Worm (Caenorhabditis elegans) whole organism, L4/young adult: ENCODE results near the gene fbxa-153.
"Not testable (repeated sequence)": the region's sequence is repeated elsewhere in the genome, so short reads cannot be mapped to it uniquely, and the experiment has no call there.

Experiments
- W03F9.2 ChIP-seq: fragments of 150-350 bp; optimal IDR thresholded peaks from 2 replicates; lab custom pipeline; 2014; ENCODE audit warnings: missing biosample characterization, missing genetic modification characterization
- dao-5 ChIP-seq: sonication (generic microtip); optimal IDR thresholded peaks from 2 replicates; lab custom pipeline; 2016; ENCODE audit warnings: missing genotype, missing genetic modification characterization, moderate library complexity, missing compliant biosample characterization
- him-1 ChIP-seq: sonication (generic microtip); optimal IDR thresholded peaks from 2 replicates; lab custom pipeline; 2016; ENCODE audit warnings: missing genotype, missing genetic modification reagents, missing genetic modification characterization, missing compliant biosample characterization

Gene fbxa-153

ce11 chrV:15610350-15610940, at the start of gene fbxa-153, which contains the start of gene str-12:
Gene fbxa-153 (minus strand): TSS chrV:15610384.
Gene str-12 (plus strand): TSS chrV:15610890.
- TF ChIP-seq him-1 (no peak), W03F9.2 (no peak), dao-5 (no peak)

ce11 chrV:15658262-15659060, 48.3 kb upstream of the fbxa-153 start:
- no peak for TF ChIP-seq dao-5
- no peak for TF ChIP-seq him-1
- TF ChIP-seq W03F9.2, result no peak

- TF ChIP-seq him-1 (no peak), dao-5 (no peak), W03F9.2 (no peak)
These were observed 43.9 kb upstream of the fbxa-153 start, which contains the start of gene F53E4.2 for ce11 chrV:15654124-15654523. Gene F53E4.2 (plus strand): TSS chrV:15654424.

ce11 chrV:15652147-15652546, 42.0 kb upstream of the fbxa-153 start:
- TF ChIP-seq dao-5 (no peak), him-1 (no peak), W03F9.2 (no peak)

- TF ChIP-seq W03F9.2, result no peak
- TF ChIP-seq dao-5, result no peak
- TF ChIP-seq him-1, result no peak
These were observed 40.0 kb upstream of the fbxa-153 start, which contains the start of gene sru-42 for ce11 chrV:15650167-15650566. Gene sru-42 (plus strand): TSS chrV:15650467.

ce11 chrV:15647536-15648085, 37.4 kb upstream of the fbxa-153 start, which contains the start of the genes C55A1.7 and C55A1.6:
Gene C55A1.7 (minus strand): TSS chrV:15647636.
Gene C55A1.6 (plus strand): TSS chrV:15648035.
- not testable (repeated sequence) for TF ChIP-seq W03F9.2, him-1, dao-5

ce11 chrV:15644575-15644974, 34.4 kb upstream of the fbxa-153 start, which contains the start of gene str-23:
Gene str-23 (plus strand): TSS chrV:15644875.
- no peak for TF ChIP-seq him-1
- TF ChIP-seq dao-5, result no peak
- no peak for TF ChIP-seq W03F9.2

- TF ChIP-seq dao-5, him-1, W03F9.2: not testable (repeated sequence)
These were observed 33.0 kb upstream of the fbxa-153 start, which contains the start of gene C55A1.4 for ce11 chrV:15643192-15643591. Gene C55A1.4 (minus strand): TSS chrV:15643292.

- TF ChIP-seq dao-5, result no peak
- TF ChIP-seq him-1, result no peak
- no peak for TF ChIP-seq W03F9.2
These were observed 28.7 kb upstream of the fbxa-153 start, which contains the start of gene srz-44 for ce11 chrV:15638853-15639252. Gene srz-44 (minus strand): TSS chrV:15638953.

ce11 chrV:15629543-15629942, 19.4 kb upstream of the fbxa-153 start, which contains the start of gene str-248:
Gene str-248 (minus strand): TSS chrV:15629643.
- TF ChIP-seq W03F9.2 (no peak), dao-5 (no peak), him-1 (no peak)

- no peak for TF ChIP-seq dao-5
- no peak for TF ChIP-seq him-1
- TF ChIP-seq W03F9.2, result no peak
These were observed 15.4 kb upstream of the fbxa-153 start, which contains the start of gene C55A1.11 for ce11 chrV:15625561-15625960. Gene C55A1.11 (plus strand): TSS chrV:15625861.

- TF ChIP-seq him-1 (no peak), dao-5 (no peak), W03F9.2 (no peak)
These were observed 11.3 kb upstream of the fbxa-153 start, which contains the start of gene C55A1.1 for ce11 chrV:15621518-15621917. Gene C55A1.1 (plus strand): TSS chrV:15621818.

- TF ChIP-seq him-1, result no peak
- no peak for TF ChIP-seq dao-5
- no peak for TF ChIP-seq W03F9.2
These were observed 4.3 kb upstream of the fbxa-153 start for ce11 chrV:15614534-15614933.

ce11 chrV:15612886-15613285, 2.7 kb upstream of the fbxa-153 start, which contains the start of gene str-263:
Gene str-263 (plus strand): TSS chrV:15613186.
- TF ChIP-seq W03F9.2 (no peak), dao-5 (no peak), him-1 (no peak)

- TF ChIP-seq dao-5 (no peak), W03F9.2 (no peak), him-1 (no peak)
These were observed 5.1 kb downstream of the fbxa-153 start, which contains the start of gene fbxa-154 for ce11 chrV:15605045-15605444. Gene fbxa-154 (minus strand): TSS chrV:15605145.
